Worm (Caenorhabditis elegans): ENCODE results near the gene F38H4.3.

DNA sequence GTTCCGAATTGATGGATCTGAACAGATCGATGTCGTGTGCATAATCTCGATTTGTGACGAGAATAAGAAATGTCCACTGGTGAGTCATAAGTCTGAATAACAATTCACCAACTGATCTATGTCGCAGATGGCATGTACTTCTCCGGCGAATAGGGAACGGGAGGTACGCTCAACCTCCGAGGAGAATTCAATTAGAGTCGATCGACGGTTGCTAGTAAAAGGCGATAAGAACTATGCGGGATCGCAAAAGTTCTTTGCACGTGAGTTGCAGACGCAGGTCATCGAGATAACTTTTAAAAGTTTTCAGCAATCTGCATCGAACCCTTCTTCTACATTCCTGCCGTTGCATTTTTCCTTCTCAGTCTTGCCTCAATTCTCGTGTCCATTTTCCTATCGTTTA is 40.3 kb downstream of the F38H4.3 start:
- TF ChIP-seq ceh-36 (tag; optimal IDR thresholded peaks at IDR 0.05) (no peak), ama-1 (optimal IDR thresholded peaks at IDR 0.05) (no peak)

Measured in whole organism, early embryonic.